Worm (Caenorhabditis elegans) whole organism, midembryonic: ENCODE measurements around the gene Y75B8A.7.

Experiments used
- T22C8.4 ChIP-seq: fragments of 200-800 bp; sonication (Bioruptor generic); IDR thresholded peaks from 2 replicates; pipeline ENCODE4 v1.3.6; 2022; ENCODE audit warnings: missing genetic modification characterization, missing compliant biosample characterization
- cog-1 ChIP-seq: sonication (generic microtip); optimal IDR thresholded peaks from 2 replicates; lab custom pipeline; 2016; ENCODE audit warnings: missing genetic modification characterization, missing compliant biosample characterization
- flt-1 ChIP-seq: fragments of 200-800 bp; sonication (Bioruptor generic); IDR thresholded peaks from 2 replicates; pipeline ENCODE4 v1.3.6; 2022; ENCODE audit warnings: missing genetic modification characterization, missing compliant biosample characterization
- klf-2 ChIP-seq: fragments of 200-800 bp; sonication (Bioruptor generic); conservative IDR thresholded peaks from 2 replicates; pipeline ENCODE4 v1.3.6; 2022; ENCODE audit warnings: missing genetic modification reagents, missing genetic modification characterization, missing compliant biosample characterization
- med-1 ChIP-seq: sonication (generic microtip); optimal IDR thresholded peaks from 2 replicates; lab custom pipeline; 2017; ENCODE audit warnings: missing genetic modification characterization, mild to moderate bottlenecking, missing compliant biosample characterization, antibody characterized with exemption, missing genetic modification reagents; ENCODE audit not compliant: insufficient read depth
- ref-1 ChIP-seq: fragments of 200-800 bp; sonication (Bioruptor generic); conservative IDR thresholded peaks from 2 replicates; pipeline ENCODE4 v1.3.6; 2022; ENCODE audit warnings: missing genetic modification reagents, missing genetic modification characterization, missing compliant biosample characterization
- tab-1 ChIP-seq: fragments of 200-800 bp; sonication (Bioruptor generic); IDR thresholded peaks from 2 replicates; pipeline ENCODE4 v1.3.6; 2022; ENCODE audit warnings: missing genetic modification characterization, missing compliant biosample characterization

DNA sequence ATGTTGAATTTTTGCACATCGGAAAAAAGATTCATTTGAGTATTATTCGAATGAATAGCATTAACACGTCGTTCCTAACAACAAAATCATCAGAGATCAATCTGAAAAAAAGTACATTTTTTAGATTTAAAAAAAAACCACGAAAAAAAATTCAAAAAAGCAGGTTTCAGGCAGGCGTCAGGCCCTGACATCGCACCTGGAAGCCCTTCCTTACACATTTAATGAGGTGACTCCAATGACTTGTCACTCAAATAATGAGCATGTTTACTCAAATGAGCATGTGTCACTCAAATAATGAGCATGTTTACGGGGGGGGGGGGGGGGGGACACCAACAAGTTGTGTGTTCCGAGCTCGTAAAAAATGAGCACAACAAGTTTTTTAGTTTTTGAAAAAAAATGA lies 34.3 kb upstream of the Y75B8A.7 start, which contains the start of gene lron-12:
- TF ChIP-seq flt-1 (GFP tag; lab: Robert Waterston, UW) (no peak), ref-1 (GFP tag; lab: Robert Waterston, UW) (no peak), T22C8.4 (GFP tag; lab: Robert Waterston, UW) (no peak), tab-1 (GFP tag; lab: Robert Waterston, UW) (no peak), klf-2 (GFP tag; lab: Robert Waterston, UW) (no peak), med-1 (GFP tag; lab: Kevin White, UChicago) (no peak), cog-1 (tag; lab: Kevin White, UChicago) (no peak)
